Worm (Caenorhabditis elegans): Measurements from ENCODE around the gene gly-12.

The gly-12 gene

DNA sequence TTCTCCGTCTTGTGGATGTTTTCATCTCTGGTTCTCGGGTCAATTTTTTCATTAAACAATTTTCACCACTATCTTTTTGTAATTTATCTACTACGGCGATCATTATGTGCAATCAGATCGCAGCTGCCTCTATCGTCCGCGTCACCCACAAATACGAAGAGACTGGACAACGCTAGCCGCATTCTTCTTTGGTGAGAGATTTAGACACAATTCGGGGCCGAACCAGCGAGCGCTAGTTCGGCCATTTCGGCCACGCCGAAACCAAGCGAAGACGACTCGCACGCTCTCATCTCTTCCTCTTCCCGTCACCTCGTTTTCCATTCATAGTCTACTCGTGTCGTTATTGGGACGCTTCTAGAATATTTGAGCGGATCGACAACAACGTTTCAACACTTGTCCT, at the start of gene gly-12:
Gene gly-12 (plus strand): TSS at position 117 of the 400 bp plus-strand sequence.
- TF ChIP-seq ceh-27 (GFP tag; optimal IDR thresholded peaks at IDR 0.05), result peak; percentile 36
- TF ChIP-seq zfh-2 (GFP tag; conservative IDR thresholded peaks at IDR 0.05), result peak; percentile 74
- TF ChIP-seq lin-54 (GFP tag; optimal IDR thresholded peaks at IDR 0.05), result no peak

DNA sequence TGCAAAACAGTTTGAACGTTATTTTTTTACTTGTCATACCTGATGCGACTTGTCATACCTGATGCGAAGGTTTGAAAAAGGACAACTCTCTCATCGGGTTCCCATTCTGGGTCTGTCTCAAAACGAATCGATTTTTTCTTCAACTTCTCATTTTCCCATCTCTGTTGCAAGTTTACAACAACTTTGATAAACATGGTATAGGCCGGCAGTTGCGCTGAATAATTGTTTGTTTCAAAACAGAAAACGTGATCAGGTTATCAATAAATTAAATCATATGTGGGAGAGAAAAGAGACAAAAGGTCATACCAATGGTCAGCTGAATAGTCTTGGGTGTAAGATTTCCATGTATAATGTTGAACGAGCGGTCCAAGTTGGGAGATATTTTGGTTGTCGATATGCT, 48.8 kb upstream of the gly-12 start:
- no peak for TF ChIP-seq K11D2.4 (GFP tag; IDR thresholded peaks at IDR 0.05)
- peak; percentile 15 for TF ChIP-seq ztf-26 (tag; optimal IDR thresholded peaks at IDR 0.05)
- no peak for TF ChIP-seq D2030.7 (GFP tag; IDR thresholded peaks at IDR 0.05)
- no peak for TF ChIP-seq hlh-12 (tag; optimal IDR thresholded peaks at IDR 0.05)

DNA sequence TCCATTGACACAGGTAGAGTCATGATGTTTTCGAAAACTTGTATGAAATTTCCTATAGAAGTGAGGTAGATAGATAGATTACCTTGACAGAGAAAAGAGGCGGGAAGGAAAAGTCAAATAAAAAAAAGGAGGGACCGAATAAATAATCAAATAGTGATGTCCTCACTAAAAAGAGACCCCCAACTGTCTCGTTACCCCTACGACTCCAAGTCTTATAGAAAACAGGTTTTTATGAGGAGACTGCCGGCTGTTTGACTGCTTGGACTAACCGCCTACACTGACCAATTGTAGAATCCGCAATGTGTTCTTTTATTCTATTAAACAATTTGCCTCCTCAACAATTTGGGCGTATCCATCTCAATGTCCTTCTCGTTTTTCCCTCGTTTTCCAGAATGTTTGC, 47.7 kb upstream of the gly-12 start, which contains the start of gene C01C10.2:
Gene C01C10.2 (minus strand): TSS at position 170 of the 400 bp plus-strand sequence.
- no peak for TF ChIP-seq F39B2.1 (GFP tag; IDR thresholded peaks at IDR 0.05)
- TF ChIP-seq Y67H2A.10 (GFP tag; conservative IDR thresholded peaks at IDR 0.05), result no peak
- no peak for TF ChIP-seq F57C9.4 (tag; optimal IDR thresholded peaks at IDR 0.05)
- TF ChIP-seq T07F8.4 (tag; optimal IDR thresholded peaks at IDR 0.05), result no peak
- TF ChIP-seq nfya-1 (tag; optimal IDR thresholded peaks at IDR 0.05; ENCODE audit: borderline replicate concordance, insufficient read depth), result no peak
- TF ChIP-seq F52B5.7 (tag; optimal IDR thresholded peaks at IDR 0.05), result no peak
- TF ChIP-seq aptf-2 (GFP tag; conservative IDR thresholded peaks at IDR 0.05), result no peak

DNA sequence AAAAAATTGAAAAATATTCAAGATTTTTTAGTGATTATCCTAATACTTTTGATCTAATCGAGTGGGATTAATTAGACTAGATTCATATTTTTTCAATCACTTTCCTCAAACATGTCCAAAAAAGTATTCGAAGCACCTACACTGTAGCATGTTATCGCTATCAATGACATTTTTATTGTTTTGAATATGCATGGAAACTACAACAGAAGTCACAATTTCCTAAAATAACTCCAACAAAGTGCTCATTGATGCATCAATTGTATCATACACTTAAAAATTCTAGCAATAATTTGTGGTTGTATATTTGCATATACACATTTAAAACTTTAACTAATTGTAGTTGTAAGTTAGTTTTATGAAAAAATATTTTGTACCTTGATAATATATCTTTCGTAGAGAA, 45.6 kb upstream of the gly-12 start:
- TF ChIP-seq tlf-1 (GFP tag; optimal IDR thresholded peaks at IDR 0.05), result no peak
- no peak for TF ChIP-seq lin-35 (GFP tag; optimal IDR thresholded peaks at IDR 0.05)
- no peak for TF ChIP-seq lin-40 (tag; optimal IDR thresholded peaks at IDR 0.05)
- no peak for TF ChIP-seq sea-2 (GFP tag; IDR thresholded peaks at IDR 0.05)
- TF ChIP-seq F23B12.7 (tag; optimal IDR thresholded peaks at IDR 0.05; ENCODE audit: insufficient read depth), result no peak
- no peak for TF ChIP-seq ccch-3 (GFP tag; optimal IDR thresholded peaks at IDR 0.05)
- no peak for TF ChIP-seq ceh-79 (tag; optimal IDR thresholded peaks at IDR 0.05)
- no peak for TF ChIP-seq ztf-3 (GFP tag; optimal IDR thresholded peaks at IDR 0.05)
- TF ChIP-seq ceh-91 (GFP tag; IDR thresholded peaks at IDR 0.05), result no peak
- TF ChIP-seq tbp1 (GFP tag; optimal IDR thresholded peaks at IDR 0.05), result no peak
- TF ChIP-seq F49E8.2 (tag; optimal IDR thresholded peaks at IDR 0.05; ENCODE audit: insufficient read depth), result no peak
- TF ChIP-seq lin-26 (GFP tag; IDR thresholded peaks at IDR 0.05), result no peak
- TF ChIP-seq Y67H2A.10 (GFP tag; conservative IDR thresholded peaks at IDR 0.05), result no peak
- TF ChIP-seq ztf-28 (GFP tag; IDR thresholded peaks at IDR 0.05), result no peak
- TF ChIP-seq dpff-1 (tag; optimal IDR thresholded peaks at IDR 0.05), result no peak
- no peak for TF ChIP-seq ztf-26 (tag; optimal IDR thresholded peaks at IDR 0.05)

DNA sequence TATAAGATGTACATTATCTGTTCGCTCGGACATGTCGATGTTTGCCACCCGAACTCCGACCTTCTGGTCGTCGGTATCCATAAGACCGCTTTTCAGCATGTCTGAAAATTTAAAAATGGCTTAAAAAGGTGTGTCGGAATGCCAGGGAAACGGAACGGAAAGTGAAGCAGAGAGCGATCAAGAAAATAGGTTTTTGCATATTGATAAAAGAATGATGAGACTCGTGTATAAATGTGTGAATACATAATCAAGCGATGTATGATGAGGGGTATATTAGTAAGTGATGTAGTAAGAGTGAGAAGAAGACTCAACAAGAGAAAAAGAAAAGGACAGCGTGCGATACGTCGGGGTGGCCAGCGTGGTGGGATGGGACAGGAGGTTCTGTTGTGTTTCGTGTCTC, 43.2 kb upstream of the gly-12 start, which contains the start of gene acl-12:
Gene acl-12 (minus strand): TSS at position 101 of the 400 bp plus-strand sequence.
- no peak for TF ChIP-seq chd-7 (tag; optimal IDR thresholded peaks at IDR 0.05)
- no peak for TF ChIP-seq ceh-91 (GFP tag; IDR thresholded peaks at IDR 0.05)
- no peak for TF ChIP-seq zim-3 (tag; optimal IDR thresholded peaks at IDR 0.05)
- TF ChIP-seq lin-35 (GFP tag; optimal IDR thresholded peaks at IDR 0.05), result no peak
- no peak for TF ChIP-seq pha-4 (tag; optimal IDR thresholded peaks at IDR 0.05)
- no peak for TF ChIP-seq ceh-58 (GFP tag; IDR thresholded peaks at IDR 0.05)

Data from whole organism, young adult.